Fruit fly (Drosophila melanogaster) Kc167 (cell line): ENCODE measurements around the gene CG32512.

Experiments
- Myc ChIP-seq: fragments of >200 bp; optimal IDR thresholded peaks from 2 replicates; lab custom pipeline; 2017; ENCODE audit warnings: missing external identifiers
- Sin3A ChIP-seq: fragments of >200 bp; optimal IDR thresholded peaks from 2 replicates; lab custom pipeline; 2018; ENCODE audit warnings: missing external identifiers
- h ChIP-seq: fragments of >200 bp; optimal IDR thresholded peaks from 3 replicates; lab custom pipeline; 2018; ENCODE audit warnings: missing external identifiers
- insv ChIP-seq: fragments of >200 bp; optimal IDR thresholded peaks from 3 replicates; lab custom pipeline; 2018; ENCODE audit warnings: missing external identifiers
- psq ChIP-seq: fragments of >200 bp; optimal IDR thresholded peaks from 2 replicates; lab custom pipeline; 2017; ENCODE audit warnings: missing external identifiers
- ttk ChIP-seq: sonication (Bioruptor generic); optimal IDR thresholded peaks from 2 replicates; lab custom pipeline; 2017; ENCODE audit warnings: missing external identifiers

CG32512 gene

DNA sequence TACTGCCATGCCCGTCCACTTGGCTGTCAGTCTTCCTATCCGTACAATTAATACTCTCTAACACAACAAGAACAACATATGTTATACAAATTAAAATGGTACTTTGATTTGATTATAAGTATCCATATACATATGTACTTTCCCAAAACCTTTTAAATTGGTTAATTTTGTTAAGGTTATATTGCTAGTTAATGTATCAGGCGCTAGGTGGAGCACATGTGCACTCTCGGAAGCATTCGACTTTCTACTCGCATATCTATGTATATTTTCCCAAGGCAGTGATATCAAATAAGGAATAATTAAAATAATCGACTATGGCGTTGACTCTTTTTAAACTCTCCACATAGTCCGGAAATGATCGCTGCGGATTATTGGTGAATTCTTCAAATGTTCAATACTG is 49.8 kb downstream of the CG32512 start:
- TF ChIP-seq Myc (lab: Kevin White, UChicago) (no peak), h (no peak), ttk (lab: Kevin White, UChicago) (no peak), psq (lab: Kevin White, UChicago) (no peak), insv (lab: Kevin White, UChicago) (no peak), Sin3A (lab: Kevin White, UChicago) (no peak)
